Fruit fly (Drosophila melanogaster) S2 (cell line): ENCODE data around the gene CG2187.

ENCODE experiments used
- CG8478 ChIP-seq: fragments of >200 bp; optimal IDR thresholded peaks from 2 replicates; lab custom pipeline; 2018
- CTCF ChIP-seq, 2 experiments: fragments of >200 bp; optimal IDR thresholded peaks; 2 replicates each; lab custom pipeline; 2018

Gene CG2187

dm6 chr3R:31758587-31759167 is at the start of gene CG2187:
TSS of gene CG2187 (minus strand) at chr3R:31758637.
- TF ChIP-seq CTCF (optimal IDR thresholded peaks at IDR 0.05; lab: Kevin White, UChicago) = no peak
- no peak for TF ChIP-seq CG8478

DNA sequence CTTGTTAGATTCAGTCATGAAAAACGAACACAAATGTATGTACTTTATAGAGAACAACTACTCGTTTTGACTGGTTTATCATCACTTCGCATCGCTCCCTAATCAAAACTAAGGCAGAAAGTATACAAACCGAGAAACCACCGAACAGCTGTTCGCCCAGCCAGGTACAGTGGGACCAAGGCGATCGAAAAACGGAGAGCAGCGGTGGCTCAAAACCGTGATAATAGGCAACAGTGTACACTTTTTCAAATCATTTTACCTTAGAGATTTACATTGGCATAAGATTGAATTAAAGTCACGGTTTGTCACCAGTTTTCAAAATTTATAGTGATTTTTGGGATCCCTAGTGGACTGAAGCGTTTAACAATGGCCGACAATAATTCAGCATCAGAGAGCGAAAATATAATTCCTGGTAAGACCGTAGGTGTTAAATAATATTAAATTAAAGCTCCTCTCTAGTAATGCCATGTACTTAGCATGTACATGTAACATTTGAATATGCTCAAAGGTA is 46.8 kb upstream of the CG2187 start, which contains the start of the genes CG42233 and CG1971:
CG42233 (minus strand) TSS at position 51 of the 511 bp plus-strand sequence.
CG1971 (plus strand) TSS at position 241 of the 511 bp plus-strand sequence.
- TF ChIP-seq CTCF (optimal IDR thresholded peaks at IDR 0.05; lab: Kevin White, UChicago) = no peak
- TF ChIP-seq CG8478 = no peak

DNA sequence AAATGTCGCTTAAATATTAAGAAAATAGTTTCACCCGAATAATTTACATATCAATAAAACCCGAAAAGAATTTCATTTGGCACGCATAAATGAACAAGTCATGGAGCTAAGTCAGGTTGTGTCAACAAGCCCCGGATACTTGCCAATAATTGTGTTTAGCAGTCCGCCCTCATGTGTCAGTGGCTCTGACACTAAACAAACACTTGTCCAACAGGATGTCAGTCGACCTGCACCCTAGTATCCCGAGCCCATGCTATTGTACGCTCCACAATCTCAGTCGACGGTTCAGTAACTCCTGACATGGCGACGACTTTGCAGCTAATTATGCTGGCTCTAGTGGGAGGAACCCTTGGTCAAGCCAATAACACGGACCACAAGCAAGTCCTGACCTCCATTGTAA is 42.2 kb upstream of the CG2187 start, which contains the start of gene Ir100a:
Ir100a (plus strand) TSS at position 301 of the 400 bp plus-strand sequence.
- no peak for TF ChIP-seq CG8478
- TF ChIP-seq CTCF (optimal IDR thresholded peaks at IDR 0.05; lab: Kevin White, UChicago) = no peak

DNA sequence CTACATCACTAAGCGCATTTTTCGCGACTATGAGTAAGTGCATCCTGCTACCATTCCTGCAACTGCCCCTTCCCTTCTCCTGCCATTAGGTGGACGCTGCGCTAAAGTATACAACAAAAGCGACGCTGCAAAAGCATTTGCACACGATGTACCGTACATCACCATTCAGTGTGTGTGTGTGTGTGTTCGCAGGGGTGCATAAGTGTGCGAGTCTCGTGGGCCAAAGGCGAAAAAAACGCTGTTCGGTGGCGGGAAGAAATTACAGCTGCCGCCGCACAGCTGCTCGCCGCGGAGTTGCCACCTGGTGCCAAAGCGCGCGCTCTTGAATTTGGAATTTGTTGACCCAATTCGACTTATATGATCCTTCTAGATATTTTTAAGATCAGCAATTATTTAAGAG is 36.0 kb upstream of the CG2187 start:
- TF ChIP-seq CTCF (optimal IDR thresholded peaks at IDR 0.05; lab: Kevin White, UChicago) (peak in 1 of 2 experiments; percentile 38), CG8478 (no peak)

- TF ChIP-seq CG8478 = no peak
- no peak for TF ChIP-seq CTCF (optimal IDR thresholded peaks at IDR 0.05; lab: Kevin White, UChicago)
These were observed 35.4 kb upstream of the CG2187 start, which contains the start of the genes Mccc1 and Acf for dm6 chr3R:31793664-31794417. TSS of gene Mccc1 (minus strand) at chr3R:31793907. TSS of gene Acf (plus strand) at chr3R:31793981.

DNA sequence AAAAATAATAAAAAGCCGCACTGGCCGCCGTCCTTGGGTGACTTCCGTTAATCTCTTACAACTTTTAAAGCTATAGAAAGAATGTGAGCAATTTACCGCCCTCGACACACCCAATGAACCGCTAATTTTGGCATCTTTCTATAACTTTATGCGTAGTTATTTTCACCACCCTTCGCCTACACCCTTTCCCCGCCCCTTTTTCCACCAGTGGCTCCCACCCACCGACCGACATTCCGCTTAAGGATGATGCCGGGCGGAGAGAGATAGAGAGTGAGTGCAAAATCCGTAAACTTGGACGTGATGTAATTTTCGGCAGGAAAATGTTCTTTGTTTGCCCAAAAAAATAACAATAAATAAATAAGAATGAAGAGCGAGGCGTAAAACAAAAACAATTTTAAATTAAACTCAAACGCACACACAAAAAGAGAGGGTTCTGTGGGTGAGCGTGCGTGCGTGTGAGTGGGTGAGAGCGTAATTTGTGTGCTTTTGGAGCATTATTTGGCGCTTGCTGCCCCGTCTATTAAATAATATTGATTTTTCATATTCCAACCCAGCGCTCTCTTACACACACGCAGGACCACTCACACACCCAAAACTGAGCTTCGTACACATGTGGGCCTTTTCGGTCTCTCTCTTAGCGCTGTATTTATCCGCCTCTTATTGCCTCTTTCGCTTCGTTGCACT is 19.2 kb upstream of the CG2187 start:
- no peak for TF ChIP-seq CG8478
- TF ChIP-seq CTCF (optimal IDR thresholded peaks at IDR 0.05; lab: Kevin White, UChicago) = no peak

dm6 chr3R:31776583-31777362 is 18.3 kb upstream of the CG2187 start, which contains the start of the genes CG2126 and faf:
TSS of gene CG2126 (minus strand) at chr3R:31776652.
TSS of gene faf (plus strand) at chr3R:31777020.
- TF ChIP-seq CG8478 = no peak
- no peak for TF ChIP-seq CTCF (optimal IDR thresholded peaks at IDR 0.05; lab: Kevin White, UChicago)

- no peak for TF ChIP-seq CTCF (optimal IDR thresholded peaks at IDR 0.05; lab: Kevin White, UChicago)
- TF ChIP-seq CG8478 = no peak
These were observed 13.5 kb upstream of the CG2187 start, which contains the start of the genes betaGlu and sip3 for dm6 chr3R:31771790-31772576. TSS of gene betaGlu (minus strand) at chr3R:31771848. TSS of gene sip3 (plus strand) at chr3R:31772219.

DNA sequence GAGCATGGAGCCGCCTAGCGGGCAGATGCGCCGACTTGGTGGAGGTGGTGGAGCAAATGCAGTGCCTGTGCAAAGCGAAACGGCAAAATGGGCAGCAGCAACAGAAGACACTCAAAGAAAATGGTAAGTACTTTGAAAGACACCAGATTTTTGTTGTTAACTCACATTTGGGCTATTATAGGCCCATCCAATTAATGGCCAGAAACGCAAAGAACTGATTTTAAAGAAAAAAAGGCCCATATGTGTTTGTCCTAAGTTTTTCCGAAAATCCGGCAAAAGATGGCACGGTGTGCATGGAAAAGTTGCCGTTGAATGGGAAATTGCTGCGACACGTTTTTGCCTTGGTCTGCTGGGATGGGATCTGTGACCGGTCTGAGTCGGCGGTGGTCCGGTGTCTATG is 9.8 kb upstream of the CG2187 start:
- no peak for TF ChIP-seq CG8478
- TF ChIP-seq CTCF (optimal IDR thresholded peaks at IDR 0.05; lab: Kevin White, UChicago) = no peak

dm6 chr3R:31767528-31767927 is 9.1 kb upstream of the CG2187 start:
- TF ChIP-seq CG8478 = no peak
- no peak for TF ChIP-seq CTCF (optimal IDR thresholded peaks at IDR 0.05; lab: Kevin White, UChicago)

DNA sequence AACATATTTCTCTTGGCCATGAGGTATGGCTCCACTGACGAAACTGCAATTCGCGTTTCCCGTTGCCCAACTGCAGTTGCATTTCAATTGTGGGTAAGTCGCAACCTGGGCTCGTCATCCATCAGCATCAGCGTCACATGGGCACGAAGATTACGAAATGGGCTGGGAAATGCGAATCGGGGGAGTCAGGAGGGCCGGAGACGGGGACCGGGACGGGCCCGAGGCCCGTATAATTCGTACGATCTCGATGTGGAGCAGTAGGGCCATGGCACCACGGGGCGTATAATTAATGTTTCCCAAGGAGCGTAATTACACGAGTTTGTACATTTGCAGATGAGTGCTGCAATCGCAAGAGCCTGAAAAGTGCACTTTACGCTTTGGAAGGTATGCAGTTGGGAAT is 6.7 kb upstream of the CG2187 start:
- TF ChIP-seq CG8478 = no peak
- no peak for TF ChIP-seq CTCF (optimal IDR thresholded peaks at IDR 0.05; lab: Kevin White, UChicago)

DNA sequence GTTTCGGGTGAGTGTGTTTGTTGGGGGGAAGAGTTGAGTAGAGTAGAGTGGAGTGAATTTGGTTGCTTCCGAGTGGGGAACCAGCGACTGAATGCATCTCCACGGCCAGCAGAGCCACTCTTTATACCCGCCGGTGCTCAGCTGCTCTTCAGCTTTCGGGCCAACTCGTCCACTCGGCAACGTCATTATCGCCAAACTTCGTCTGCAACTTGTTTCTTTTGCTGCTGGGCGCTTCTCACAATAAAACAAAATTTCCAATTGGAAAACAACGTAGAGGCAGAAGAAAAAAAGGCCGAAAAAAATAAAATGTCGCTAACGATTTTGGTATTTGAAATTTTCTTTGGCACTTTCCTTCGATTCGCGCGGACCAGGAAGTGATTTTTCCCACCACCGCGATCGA is 6.2 kb upstream of the CG2187 start, which contains the start of gene CG2150:
CG2150 (minus strand) TSS at position 101 of the 400 bp plus-strand sequence.
- TF ChIP-seq CG8478 (no peak), CTCF (optimal IDR thresholded peaks at IDR 0.05; lab: Kevin White, UChicago) (no peak)

dm6 chr3R:31762672-31763071 is 4.2 kb upstream of the CG2187 start:
- TF ChIP-seq CTCF (optimal IDR thresholded peaks at IDR 0.05; lab: Kevin White, UChicago) (no peak), CG8478 (no peak)
